Worm (Caenorhabditis elegans): Measurements from ENCODE around the gene phg-1.
A peak's percentile ranks its signal among the peaks of the same experiment; 100 is the strongest.

DNA sequence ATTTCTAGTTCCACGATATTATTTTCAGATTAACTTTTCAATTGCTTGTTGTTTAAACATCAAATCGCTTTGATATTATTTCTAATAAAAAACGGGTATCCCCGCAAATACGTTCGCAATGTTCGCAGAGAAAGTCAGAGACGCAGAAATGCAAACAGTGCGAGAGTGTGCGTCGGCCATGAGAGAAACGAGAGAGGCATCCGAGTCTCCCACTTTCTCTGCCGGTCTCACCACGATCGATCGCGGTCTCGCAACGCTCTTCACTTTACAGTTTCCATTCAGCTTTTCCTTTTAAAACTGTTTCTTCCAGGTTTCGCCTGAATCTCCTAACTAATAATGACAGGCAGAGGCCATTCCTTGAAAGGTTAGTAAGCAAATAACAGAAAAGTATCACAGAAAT, 36.9 kb downstream of the phg-1 start, which contains the start of gene F33H1.4:
- TF ChIP-seq sma-3 (GFP tag; optimal IDR thresholded peaks at IDR 0.05) (peak; percentile 24), mab-5 (tag; optimal IDR thresholded peaks at IDR 0.05) (no peak), nhr-77 (tag; optimal IDR thresholded peaks at IDR 0.05) (no peak), lin-13 (GFP tag; optimal IDR thresholded peaks at IDR 0.05) (peak; percentile 98), ama-1 (optimal IDR thresholded peaks at IDR 0.05) (no peak), unc-55 (GFP tag; optimal IDR thresholded peaks at IDR 0.05) (peak; percentile 71), F13H6.1 (tag; optimal IDR thresholded peaks at IDR 0.05) (no peak), zag-1 (tag; optimal IDR thresholded peaks at IDR 0.05) (no peak), ztf-1 (GFP tag; conservative IDR thresholded peaks at IDR 0.05) (no peak), R02D3.7 (tag; optimal IDR thresholded peaks at IDR 0.05) (no peak), lin-39 (tag; optimal IDR thresholded peaks at IDR 0.05) (no peak), nhr-129 (tag; optimal IDR thresholded peaks at IDR 0.05) (peak; percentile 47)

Data from whole organism, L2 larva.